Fruit fly (Drosophila melanogaster): ENCODE measurements around the gene Myt1.

Gene Myt1

dm6 chr3L:5807370-5808100 lies 28.1 kb upstream of the Myt1 start:
- TF ChIP-seq tin (GFP tag; optimal IDR thresholded peaks at IDR 0.05) (no peak), CG17186 (GFP tag; optimal IDR thresholded peaks at IDR 0.05) (no peak), Drgx (GFP tag; IDR thresholded peaks at IDR 0.05) (peak; percentile 60), CG14860 (GFP tag; IDR thresholded peaks at IDR 0.05; ENCODE audit: partially characterized antibody) (no peak), bbx (GFP tag; IDR thresholded peaks at IDR 0.05; ENCODE audit: partially characterized antibody) (no peak), Lim3 (GFP tag; IDR thresholded peaks at IDR 0.05) (no peak), NK7.1 (GFP tag; optimal IDR thresholded peaks at IDR 0.05) (peak; percentile 6), kni (GFP tag; optimal IDR thresholded peaks at IDR 0.05) (peak; percentile 1), sob (GFP tag; IDR thresholded peaks at IDR 0.05) (0 out of 2 replicates have a peak, but pooled peaks have one; percentile 47), lab (GFP tag; optimal IDR thresholded peaks at IDR 0.05) (peak; percentile 48), slou (GFP tag; optimal IDR thresholded peaks at IDR 0.05) (no peak), lmd (GFP tag; IDR thresholded peaks at IDR 0.05) (0 out of 2 replicates have a peak, but pooled peaks have one; percentile 13), prd (optimal IDR thresholded peaks at IDR 0.05) (no peak), prd (GFP tag; IDR thresholded peaks at IDR 0.05) (0 out of 3 replicates have a peak, but pooled peaks have one; percentile 20), C15 (GFP tag; IDR thresholded peaks at IDR 0.05) (0 out of 3 replicates have a peak, but pooled peaks have one; percentile 33), zen2 (GFP tag; IDR thresholded peaks at IDR 0.05; ENCODE audit: partially characterized antibody) (no peak), sens (GFP tag) (no peak), Atf6 (GFP tag; IDR thresholded peaks at IDR 0.05) (peak; percentile 45), Dfd (GFP tag; optimal IDR thresholded peaks at IDR 0.05) (no peak), psq (GFP tag; optimal IDR thresholded peaks at IDR 0.05) (no peak), stc (GFP tag; IDR thresholded peaks at IDR 0.05) (peak; percentile 30; the same call in 1 of the 2 replicates), CG8944 (GFP tag; optimal IDR thresholded peaks at IDR 0.05) (no peak), lbe (GFP tag; optimal IDR thresholded peaks at IDR 0.05) (no peak), CG13287 (GFP tag; IDR thresholded peaks at IDR 0.05; ENCODE audit: partially characterized antibody) (no peak), CG4617 (GFP tag; optimal IDR thresholded peaks at IDR 0.05; ENCODE audit: borderline replicate concordance) (no peak), CG7839 (tag; optimal IDR thresholded peaks at IDR 0.05) (no peak), CG10543 (GFP tag; optimal IDR thresholded peaks at IDR 0.05) (peak; percentile 4), fru (optimal IDR thresholded peaks at IDR 0.05) (no peak), CG9932 (GFP tag; IDR thresholded peaks at IDR 0.05) (no peak), phol (tag; optimal IDR thresholded peaks at IDR 0.05) (no peak), cwo (GFP tag; optimal IDR thresholded peaks at IDR 0.05) (peak; percentile 34), CG31365 (tag; optimal IDR thresholded peaks at IDR 0.05) (no peak), E2f2 (GFP tag; IDR thresholded peaks at IDR 0.05) (no peak), CG8388 (GFP tag; optimal IDR thresholded peaks at IDR 0.05) (no peak), her (GFP tag; optimal IDR thresholded peaks at IDR 0.05) (no peak), Xbp1 (GFP tag; optimal IDR thresholded peaks at IDR 0.05) (no peak), Myb (GFP tag; optimal IDR thresholded peaks at IDR 0.05) (no peak), Nf-YB (GFP tag; optimal IDR thresholded peaks at IDR 0.05) (no peak), ATbp (GFP tag; optimal IDR thresholded peaks at IDR 0.05) (peak; percentile 25), az2 (GFP tag; optimal IDR thresholded peaks at IDR 0.05) (no peak), CG10462 (GFP tag; optimal IDR thresholded peaks at IDR 0.05) (no peak), chinmo (GFP tag; IDR thresholded peaks at IDR 0.05; ENCODE audit: partially characterized antibody) (peak; percentile 45; the same call in 1 of the 4 replicates), wor (GFP tag; IDR thresholded peaks at IDR 0.05) (no peak), bowl (GFP tag; IDR thresholded peaks at IDR 0.05) (no peak), Rfx (GFP tag; IDR thresholded peaks at IDR 0.05) (0 out of 2 replicates have a peak, but pooled peaks have one; percentile 43), CG15479 (GFP tag; optimal IDR thresholded peaks at IDR 0.05) (peak; percentile 81), lilli (GFP tag; optimal IDR thresholded peaks at IDR 0.05) (peak; percentile 1), kay (GFP tag; optimal IDR thresholded peaks at IDR 0.05) (no peak), CG7357 (GFP tag; IDR thresholded peaks at IDR 0.05) (no peak)

All from whole organism, embryonic.